Fruit fly (Drosophila melanogaster) whole organism: ENCODE data around the gene CG18581.

Experiments
- Dll ChIP-seq: fragments of >200 bp; optimal IDR thresholded peaks from 2 replicates; lab custom pipeline; 2017
- EcR ChIP-seq, 2 experiments: fragments of >200 bp; optimal IDR thresholded peaks; 2 replicates each; lab custom pipeline; 2017; ENCODE audit warnings: missing biosample characterization in 2 of 2, missing genetic modification characterization in 2 of 2, missing genetic modification reagents in 2 of 2
- psq ChIP-seq: fragments of >200 bp; optimal IDR thresholded peaks from 2 replicates; lab custom pipeline; 2017
- usp ChIP-seq: fragments of >200 bp; optimal IDR thresholded peaks from 2 replicates; lab custom pipeline; 2017; ENCODE audit warnings: missing biosample characterization, missing genetic modification characterization, mixed read lengths

dm6 chr3L:15007271-15007948 lies 42.6 kb downstream of the CG18581 start:
- no peak for TF ChIP-seq EcR (GFP tag; optimal IDR thresholded peaks at IDR 0.05; lab: Kevin White, UChicago)
- TF ChIP-seq psq (lab: Kevin White, UChicago) = no peak
- no peak for TF ChIP-seq usp (GFP tag; lab: Kevin White, UChicago)
- no peak for TF ChIP-seq Dll (lab: Kevin White, UChicago)
